Worm (Caenorhabditis elegans) whole organism, early embryonic: ENCODE results near the gene cyp-33E3.

ENCODE experiments used
- F13C5.2 ChIP-seq: sonication (generic microtip); optimal IDR thresholded peaks from 2 replicates; lab custom pipeline; 2017; ENCODE audit warnings: mild to moderate bottlenecking, missing genetic modification characterization, inconsistent platforms, missing compliant biosample characterization
- aly-1 ChIP-seq: sonication (generic microtip); optimal IDR thresholded peaks from 2 replicates; lab custom pipeline; 2016; ENCODE audit warnings: missing genetic modification characterization, missing compliant biosample characterization
- ama-1 ChIP-seq: fragments of 150-350 bp; optimal IDR thresholded peaks from 2 replicates; lab custom pipeline; 2014
- flt-1 ChIP-seq: fragments of 200-800 bp; sonication (Bioruptor generic); IDR thresholded peaks from 2 replicates; pipeline ENCODE4 v1.3.6; 2022; ENCODE audit warnings: missing genetic modification characterization, missing compliant biosample characterization
- hmbx-1 ChIP-seq: sonication (generic microtip); optimal IDR thresholded peaks from 2 replicates; lab custom pipeline; 2016; ENCODE audit warnings: mild to moderate bottlenecking, missing genetic modification characterization, missing compliant biosample characterization
- hnd-1 ChIP-seq: sonication (generic microtip); optimal IDR thresholded peaks from 2 replicates; lab custom pipeline; 2016; ENCODE audit warnings: missing genetic modification characterization, missing compliant biosample characterization
- pes-1 ChIP-seq: fragments of 200-800 bp; sonication (Bioruptor generic); IDR thresholded peaks from 2 replicates; pipeline ENCODE4 v1.3.6; 2022; ENCODE audit warnings: missing genetic modification reagents, missing genetic modification characterization, missing compliant biosample characterization
- scrt-1 ChIP-seq: fragments of 200-800 bp; sonication (Bioruptor generic); IDR thresholded peaks from 2 replicates; pipeline ENCODE4 v1.3.6; 2022; ENCODE audit warnings: missing genetic modification characterization, missing compliant biosample characterization
- tbx-11 ChIP-seq: fragments of 200-800 bp; sonication (Bioruptor generic); IDR thresholded peaks from 2 replicates; pipeline ENCODE4 v1.3.6; 2022; ENCODE audit warnings: missing genetic modification characterization, missing compliant biosample characterization
- tbx-37 ChIP-seq: fragments of 200-800 bp; sonication (Bioruptor generic); conservative IDR thresholded peaks from 2 replicates; pipeline ENCODE4 v1.3.6; 2022; ENCODE audit warnings: missing genetic modification reagents, missing genetic modification characterization, missing compliant biosample characterization
- tra-4 ChIP-seq: sonication (generic microtip); optimal IDR thresholded peaks from 2 replicates; lab custom pipeline; 2017; ENCODE audit warnings: missing genetic modification characterization, missing compliant biosample characterization

DNA sequence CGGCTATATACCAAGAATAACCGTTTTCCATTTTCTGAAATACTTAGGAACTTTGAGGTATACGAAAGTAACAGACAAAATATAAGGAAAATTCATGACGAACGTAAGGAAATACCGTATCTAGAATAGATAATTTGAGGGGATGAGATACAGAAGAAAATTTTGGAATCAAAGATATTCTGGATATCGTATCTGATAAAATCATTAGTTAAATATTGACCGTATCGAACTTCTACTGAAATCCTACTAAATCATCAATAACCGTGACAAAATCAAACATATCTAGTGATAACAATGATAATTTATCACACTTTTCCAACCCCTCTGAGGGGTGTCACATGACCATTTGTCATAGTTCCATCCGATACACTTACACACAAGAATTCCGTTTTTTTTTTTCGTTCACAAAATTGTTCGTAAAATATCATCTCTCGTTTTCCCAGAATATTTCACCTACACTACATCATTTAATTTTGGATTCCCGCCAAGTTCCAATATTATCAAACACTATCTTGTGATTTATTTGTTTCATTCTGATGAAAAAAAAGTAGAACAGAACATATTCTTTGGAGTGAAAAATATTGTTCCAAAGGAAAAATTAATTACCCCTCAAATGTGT is 14.0 kb upstream of the cyp-33E3 start, which contains the start of gene Y59H11AR.4:
- no peak for TF ChIP-seq ama-1
- TF ChIP-seq scrt-1 (GFP tag; lab: Robert Waterston, UW) = no peak
- TF ChIP-seq pes-1 (GFP tag; lab: Robert Waterston, UW) = no peak
- TF ChIP-seq tbx-37 (GFP tag; lab: Robert Waterston, UW) = no peak
- TF ChIP-seq F13C5.2 = no peak
- TF ChIP-seq hnd-1 (tag; lab: Kevin White, UChicago) = no peak
- TF ChIP-seq flt-1 (GFP tag; lab: Robert Waterston, UW) = no peak
- no peak for TF ChIP-seq hmbx-1
- no peak for TF ChIP-seq tra-4
- no peak for TF ChIP-seq aly-1 (tag; lab: Kevin White, UChicago)
- TF ChIP-seq tbx-11 (GFP tag; lab: Robert Waterston, UW) = no peak
